Fruit fly (Drosophila melanogaster) whole organism, embryonic: Measurements from ENCODE around the gene Pif1A.

Experiments used
- Aef1 ChIP-seq: fragments of 200-800 bp; sonication (Bioruptor generic); IDR thresholded peaks from 3 replicates; pipeline ENCODE4 v1.3.6; 2022; ENCODE audit warnings: missing biosample characterization, missing genetic modification characterization
- B-H2 ChIP-seq: fragments of 200-800 bp; sonication (Bioruptor generic); optimal IDR thresholded peaks from 2 replicates; lab custom pipeline; 2018; ENCODE audit warnings: missing biosample characterization, mild to moderate bottlenecking, missing genetic modification characterization
- Bgb ChIP-seq: fragments of 200-800 bp; sonication (Bioruptor generic); IDR thresholded peaks from 2 replicates; pipeline ENCODE4 v1.3.6; 2022; ENCODE audit warnings: missing biosample characterization, missing genetic modification characterization; ENCODE audit not compliant: partially characterized antibody
- C15 ChIP-seq: fragments of 200-800 bp; sonication (Bioruptor generic); IDR thresholded peaks from 3 replicates; pipeline ENCODE4 v1.3.6; 2022; ENCODE audit warnings: missing biosample characterization, missing genetic modification characterization
- CG10654 ChIP-seq: fragments of 200-800 bp; sonication (Bioruptor generic); optimal IDR thresholded peaks from 2 replicates; lab custom pipeline; 2016; ENCODE audit warnings: missing biosample characterization, missing genetic modification characterization
- CG12219 ChIP-seq: fragments of 200-800 bp; sonication (Bioruptor generic); optimal IDR thresholded peaks from 3 replicates; lab custom pipeline; 2018; ENCODE audit warnings: missing biosample characterization, mild to moderate bottlenecking, missing genetic modification characterization
- CG13287 ChIP-seq: fragments of 200-800 bp; sonication (Bioruptor generic); IDR thresholded peaks from 2 replicates; pipeline ENCODE4 v1.3.6; 2022; ENCODE audit warnings: missing biosample characterization, missing genetic modification characterization; ENCODE audit not compliant: partially characterized antibody
- CG15011 ChIP-seq: fragments of 200-800 bp; sonication (Bioruptor generic); optimal IDR thresholded peaks from 3 replicates; lab custom pipeline; 2018; ENCODE audit warnings: missing biosample characterization, mild to moderate bottlenecking, missing genetic modification characterization
- CG15479 ChIP-seq: fragments of 200-800 bp; sonication (Bioruptor generic); optimal IDR thresholded peaks from 3 replicates; lab custom pipeline; 2019; ENCODE audit warnings: missing biosample characterization, mild to moderate bottlenecking, missing genetic modification characterization, moderate library complexity
- CG16779 ChIP-seq: fragments of 200-800 bp; sonication (Bioruptor generic); IDR thresholded peaks from 2 replicates; pipeline ENCODE4 v1.3.6; 2022; ENCODE audit warnings: missing biosample characterization, missing genetic modification characterization
- CG16863 ChIP-seq: fragments of 200-800 bp; sonication (Bioruptor generic); optimal IDR thresholded peaks from 3 replicates; lab custom pipeline; 2016; ENCODE audit warnings: missing biosample characterization, missing genetic modification characterization
- CG17328 ChIP-seq: fragments of 200-800 bp; sonication (Bioruptor generic); IDR thresholded peaks from 2 replicates; pipeline ENCODE4 v1.3.6; 2022; ENCODE audit warnings: missing biosample characterization, missing genetic modification characterization
- CG18764 ChIP-seq: fragments of 200-800 bp; sonication (Bioruptor generic); optimal IDR thresholded peaks from 3 replicates; lab custom pipeline; 2016; ENCODE audit warnings: missing biosample characterization, missing genetic modification characterization
- CG2199 ChIP-seq: fragments of 200-800 bp; sonication (Bioruptor generic); IDR thresholded peaks from 3 replicates; pipeline ENCODE4 v1.3.6; 2022; ENCODE audit warnings: missing biosample characterization, missing genetic modification characterization
- CG32767 ChIP-seq: fragments of 200-800 bp; sonication (Bioruptor generic); IDR thresholded peaks from 2 replicates; pipeline ENCODE4 v1.3.6; 2022; ENCODE audit warnings: missing biosample characterization, missing genetic modification characterization
- CG3281 ChIP-seq: fragments of 200-800 bp; sonication (Bioruptor generic); optimal IDR thresholded peaks from 3 replicates; lab custom pipeline; 2017; ENCODE audit warnings: missing biosample characterization, mild to moderate bottlenecking, missing genetic modification characterization
- CG3995 ChIP-seq: fragments of 200-800 bp; sonication (Bioruptor generic); optimal IDR thresholded peaks from 3 replicates; lab custom pipeline; 2016; ENCODE audit warnings: missing biosample characterization, missing genetic modification characterization
- CG6175 ChIP-seq: fragments of 200-800 bp; sonication (Bioruptor generic); IDR thresholded peaks from 3 replicates; pipeline ENCODE4 v1.3.6; 2022; ENCODE audit warnings: missing biosample characterization, missing genetic modification characterization
- CG7271 ChIP-seq: fragments of 200-800 bp; sonication (Bioruptor generic); optimal IDR thresholded peaks from 2 replicates; lab custom pipeline; 2018; ENCODE audit warnings: missing biosample characterization, mild to moderate bottlenecking, missing genetic modification characterization, moderate library complexity
- CG7357 ChIP-seq: fragments of 200-800 bp; sonication (Bioruptor generic); IDR thresholded peaks from 3 replicates; pipeline ENCODE4 v1.3.6; 2022; ENCODE audit warnings: missing biosample characterization, missing genetic modification characterization
- CG7556 ChIP-seq: fragments of 200-800 bp; sonication (Bioruptor generic); optimal IDR thresholded peaks from 2 replicates; lab custom pipeline; 2017; ENCODE audit warnings: missing biosample characterization, mild to moderate bottlenecking, missing genetic modification characterization
- CG9817 ChIP-seq: fragments of 200-800 bp; sonication (Bioruptor generic); optimal IDR thresholded peaks from 2 replicates; lab custom pipeline; 2018; ENCODE audit warnings: missing biosample characterization, mild to moderate bottlenecking, missing genetic modification characterization, moderate library complexity
- CoRest ChIP-seq: fragments of 200-800 bp; sonication (Bioruptor generic); optimal IDR thresholded peaks from 3 replicates; lab custom pipeline; 2018; ENCODE audit warnings: missing biosample characterization, mild to moderate bottlenecking, missing genetic modification characterization, moderate library complexity
- Dip2 ChIP-seq: fragments of 200-800 bp; sonication (Bioruptor generic); IDR thresholded peaks from 2 replicates; pipeline ENCODE4 v1.3.6; 2022; ENCODE audit warnings: missing biosample characterization, missing genetic modification characterization
- Ets65A ChIP-seq: fragments of 200-800 bp; sonication (Bioruptor generic); peaks from one replicate; lab custom pipeline; 2016; ENCODE audit warnings: missing biosample characterization, missing genetic modification characterization
- Fer1 ChIP-seq: fragments of 200-800 bp; sonication (Bioruptor generic); optimal IDR thresholded peaks from 2 replicates; lab custom pipeline; 2017; ENCODE audit warnings: missing biosample characterization, mild to moderate bottlenecking, missing genetic modification characterization
- Gug ChIP-seq: fragments of 200-800 bp; sonication (Bioruptor generic); IDR thresholded peaks from 4 replicates; pipeline ENCODE4 v1.3.6; 2022; ENCODE audit warnings: missing biosample characterization, missing genetic modification characterization
- MESR4 ChIP-seq: fragments of 200-800 bp; sonication (Bioruptor generic); optimal IDR thresholded peaks from 2 replicates; lab custom pipeline; 2018; ENCODE audit warnings: missing biosample characterization, mild to moderate bottlenecking, missing genetic modification characterization, moderate library complexity
- NC2α ChIP-seq: fragments of 200-800 bp; sonication (Bioruptor generic); optimal IDR thresholded peaks from 2 replicates; lab custom pipeline; 2016; ENCODE audit warnings: missing biosample characterization, missing genetic modification characterization
- NC2β ChIP-seq: fragments of 200-800 bp; sonication (Bioruptor generic); optimal IDR thresholded peaks from 2 replicates; lab custom pipeline; 2016; ENCODE audit warnings: missing biosample characterization, missing genetic modification characterization
- NFAT ChIP-seq: fragments of 200-800 bp; sonication (Bioruptor generic); IDR thresholded peaks from 2 replicates; pipeline ENCODE4 v1.3.6; 2022; ENCODE audit warnings: missing biosample characterization, missing genetic modification characterization
- Oaz ChIP-seq: fragments of 200-800 bp; sonication (Bioruptor generic); IDR thresholded peaks from 2 replicates; pipeline ENCODE4 v1.3.6; 2022; ENCODE audit warnings: missing biosample characterization, missing genetic modification characterization
- Sin3A ChIP-seq: fragments of >200 bp; optimal IDR thresholded peaks from 2 replicates; lab custom pipeline; 2018
- ase ChIP-seq: fragments of 200-800 bp; sonication (Bioruptor generic); IDR thresholded peaks from 3 replicates; pipeline ENCODE4 v1.3.6; 2022; ENCODE audit warnings: missing biosample characterization, missing genetic modification characterization
- corto ChIP-seq: fragments of 200-800 bp; sonication (Bioruptor generic); optimal IDR thresholded peaks from 2 replicates; lab custom pipeline; 2016; ENCODE audit warnings: missing biosample characterization, mild to moderate bottlenecking, missing genetic modification characterization, moderate library complexity
- ems ChIP-seq: fragments of 200-800 bp; sonication (Bioruptor generic); optimal IDR thresholded peaks from 3 replicates; lab custom pipeline; 2016; ENCODE audit warnings: missing biosample characterization, missing genetic modification characterization
- esg ChIP-seq: fragments of 200-800 bp; sonication (Bioruptor generic); conservative IDR thresholded peaks from 2 replicates; pipeline ENCODE4 v1.3.6; 2022; ENCODE audit warnings: missing biosample characterization, missing genetic modification characterization
- eve ChIP-seq, 2 experiments: fragments of >200 bp; optimal IDR thresholded peaks; 2 replicates each; lab custom pipeline; 2017; ENCODE audit warnings: missing biosample characterization in 2 of 2, missing genetic modification characterization in 2 of 2
- fd102C ChIP-seq: fragments of 200-800 bp; sonication (Bioruptor generic); optimal IDR thresholded peaks from 2 replicates; lab custom pipeline; 2018; ENCODE audit warnings: missing biosample characterization, mild to moderate bottlenecking, missing genetic modification characterization, moderate library complexity
- gce ChIP-seq: fragments of 200-800 bp; sonication (Bioruptor generic); IDR thresholded peaks from 3 replicates; pipeline ENCODE4 v1.3.6; 2022; ENCODE audit warnings: missing biosample characterization, missing genetic modification characterization
- gem ChIP-seq: fragments of 200-800 bp; sonication (Bioruptor generic); optimal IDR thresholded peaks from 2 replicates; lab custom pipeline; 2019; ENCODE audit warnings: missing biosample characterization, mild to moderate bottlenecking, missing genetic modification characterization, moderate library complexity
- hb ChIP-seq: fragments of 200-800 bp; sonication (Bioruptor generic); IDR thresholded peaks from 3 replicates; pipeline ENCODE4 v1.3.6; 2022; ENCODE audit warnings: missing biosample characterization, missing genetic modification characterization; ENCODE audit not compliant: partially characterized antibody
- jigr1 ChIP-seq: fragments of 200-800 bp; sonication (Bioruptor generic); IDR thresholded peaks from 3 replicates; pipeline ENCODE4 v1.3.6; 2022; ENCODE audit warnings: missing biosample characterization, missing genetic modification characterization
- jing ChIP-seq: fragments of 200-800 bp; sonication (Bioruptor generic); optimal IDR thresholded peaks from 2 replicates; lab custom pipeline; 2018; ENCODE audit warnings: missing biosample characterization, mild to moderate bottlenecking, missing genetic modification characterization
- nau ChIP-seq: fragments of 200-800 bp; sonication (Bioruptor generic); optimal IDR thresholded peaks from 3 replicates; lab custom pipeline; 2017; ENCODE audit warnings: missing biosample characterization, mild to moderate bottlenecking, missing genetic modification characterization, missing genetic modification reagents
- nerfin-1 ChIP-seq: fragments of 200-800 bp; sonication (Bioruptor generic); optimal IDR thresholded peaks from 3 replicates; lab custom pipeline; 2019; ENCODE audit warnings: missing biosample characterization, mild to moderate bottlenecking, missing genetic modification characterization, moderate library complexity
- pfk ChIP-seq: fragments of 200-800 bp; sonication (Bioruptor generic); optimal IDR thresholded peaks from 2 replicates; lab custom pipeline; 2018; ENCODE audit warnings: missing biosample characterization, mild to moderate bottlenecking, missing genetic modification characterization, moderate library complexity
- sima ChIP-seq: fragments of 200-800 bp; sonication (Bioruptor generic); optimal IDR thresholded peaks from 2 replicates; lab custom pipeline; 2016; ENCODE audit warnings: missing biosample characterization, missing genetic modification characterization
- unc-4 ChIP-seq: fragments of 200-800 bp; sonication (Bioruptor generic); IDR thresholded peaks from 2 replicates; pipeline ENCODE4 v1.3.6; 2022; ENCODE audit warnings: missing biosample characterization, missing genetic modification characterization; ENCODE audit not compliant: partially characterized antibody
- z ChIP-seq: fragments of 200-800 bp; sonication (Bioruptor generic); IDR thresholded peaks from 3 replicates; pipeline ENCODE4 v1.3.6; 2022; ENCODE audit warnings: missing biosample characterization, missing genetic modification characterization
- zfh1 ChIP-seq: fragments of 200-800 bp; sonication (Bioruptor generic); IDR thresholded peaks from 3 replicates; pipeline ENCODE4 v1.3.6; 2022; ENCODE audit warnings: missing biosample characterization, missing genetic modification characterization

Gene Pif1A

DNA sequence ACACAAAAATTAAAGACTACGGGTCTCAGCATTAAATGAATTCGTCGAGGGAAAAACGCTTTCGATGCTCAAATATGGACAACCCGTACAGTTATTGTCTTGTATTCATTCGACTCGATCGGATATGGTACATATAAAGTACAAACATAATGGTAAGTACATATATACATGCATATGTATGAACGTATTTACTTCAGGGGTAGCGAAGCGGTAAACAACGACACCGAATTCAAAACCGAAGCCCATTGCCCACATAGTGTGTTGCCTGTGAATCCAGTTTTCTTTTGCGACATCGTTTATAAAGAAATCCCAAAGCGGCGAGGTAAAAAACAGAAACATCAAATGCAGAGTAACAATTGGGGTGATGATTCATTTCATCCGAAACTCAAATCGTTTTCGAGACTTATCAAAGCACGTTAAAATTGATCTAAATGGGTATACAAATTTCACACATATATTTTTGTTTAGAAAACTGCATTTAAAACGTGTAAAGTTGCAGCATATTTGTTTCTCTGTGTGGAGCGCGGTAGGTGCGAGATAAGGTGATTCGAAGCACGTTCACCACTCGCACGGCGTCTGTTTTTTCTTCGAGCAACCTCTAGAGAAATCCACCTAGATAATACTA is 11.5 kb upstream of the Pif1A start (continued):
- no peak for TF ChIP-seq nerfin-1 (tag; lab: Kevin White, UChicago)
- TF ChIP-seq CoRest (tag; lab: Kevin White, UChicago) = peak; percentile 21
- TF ChIP-seq CG17328 (GFP tag; lab: Robert Waterston, UW) = no peak
- peak; percentile 47; the same call in 2 of the 3 replicates for TF ChIP-seq Aef1
- no peak for TF ChIP-seq ems (GFP tag; lab: Kevin White, UChicago)
- 0 out of 3 replicates have a peak, but pooled peaks have one; percentile 10 for TF ChIP-seq gce
- 0 out of 2 replicates have a peak, but pooled peaks have one; percentile 47 for TF ChIP-seq Oaz (GFP tag; lab: Robert Waterston, UW)
- no peak for TF ChIP-seq NC2α
- TF ChIP-seq corto (GFP tag; lab: Kevin White, UChicago) = no peak
- TF ChIP-seq CG7357 (GFP tag; lab: Robert Waterston, UW) = 0 out of 3 replicates have a peak, but pooled peaks have one; percentile 40
- TF ChIP-seq Dip2 (GFP tag; lab: Robert Waterston, UW) = no peak
- no peak for TF ChIP-seq Sin3A (lab: Kevin White, UChicago)
- TF ChIP-seq C15 (GFP tag; lab: Robert Waterston, UW) = no peak
- no peak for TF ChIP-seq Bgb (GFP tag; lab: Robert Waterston, UW)
- no peak for TF ChIP-seq jigr1 (GFP tag; lab: Robert Waterston, UW)
- TF ChIP-seq gem (tag; lab: Kevin White, UChicago) = peak; percentile 66
- TF ChIP-seq z = no peak
- no peak for TF ChIP-seq MESR4 (GFP tag; lab: Kevin White, UChicago)
- no peak for TF ChIP-seq CG6175 (GFP tag; lab: Robert Waterston, UW)
- TF ChIP-seq CG15479 (GFP tag; lab: Kevin White, UChicago) = no peak
- no peak for TF ChIP-seq fd102C (GFP tag; lab: Kevin White, UChicago)
- TF ChIP-seq CG12219 (GFP tag; lab: Kevin White, UChicago) = peak; percentile 36
- TF ChIP-seq esg (GFP tag; lab: Robert Waterston, UW) = peak; percentile 32; the same call in 1 of the 2 replicates
- peak; percentile 34 for TF ChIP-seq pfk (GFP tag; lab: Kevin White, UChicago)
- TF ChIP-seq NFAT (GFP tag; lab: Robert Waterston, UW) = peak; percentile 60
- peak; percentile 43 for TF ChIP-seq nau (GFP tag; lab: Kevin White, UChicago)
- TF ChIP-seq hb (GFP tag; lab: Robert Waterston, UW) = no peak
- no peak for TF ChIP-seq CG10654 (GFP tag; lab: Kevin White, UChicago)
- TF ChIP-seq CG32767 = peak; percentile 61; the same call in 1 of the 2 replicates
- TF ChIP-seq CG2199 (GFP tag; lab: Robert Waterston, UW) = peak; percentile 85
- TF ChIP-seq Ets65A (GFP tag; lab: Kevin White, UChicago) = no peak
- TF ChIP-seq CG3281 (GFP tag; lab: Kevin White, UChicago) = no peak
- TF ChIP-seq Fer1 (GFP tag; lab: Kevin White, UChicago) = no peak
- TF ChIP-seq zfh1 (GFP tag; lab: Robert Waterston, UW) = peak; percentile 57; the same call in 2 of the 3 replicates
- peak; percentile 39; the same call in 2 of the 4 replicates for TF ChIP-seq Gug (GFP tag; lab: Robert Waterston, UW)
- TF ChIP-seq CG18764 (GFP tag; lab: Kevin White, UChicago) = peak; percentile 10
- no peak for TF ChIP-seq sima
- peak; percentile 47 for TF ChIP-seq CG16863 (GFP tag; lab: Kevin White, UChicago)
- no peak for TF ChIP-seq unc-4 (GFP tag; lab: Robert Waterston, UW)
- TF ChIP-seq eve (GFP tag; optimal IDR thresholded peaks at IDR 0.05; lab: Kevin White, UChicago) = peak in 1 of 2 experiments; percentile 83
- TF ChIP-seq CG7271 (tag; lab: Kevin White, UChicago) = no peak
- no peak for TF ChIP-seq NC2β (GFP tag; lab: Kevin White, UChicago)
- no peak for TF ChIP-seq CG7556
- TF ChIP-seq CG3995 (GFP tag; lab: Kevin White, UChicago) = no peak
- TF ChIP-seq CG16779 = no peak
- no peak for TF ChIP-seq CG13287 (GFP tag; lab: Robert Waterston, UW)
- TF ChIP-seq CG15011 (GFP tag; lab: Kevin White, UChicago) = no peak
- TF ChIP-seq B-H2 (GFP tag; lab: Kevin White, UChicago) = no peak
- peak; percentile 27 for TF ChIP-seq jing (GFP tag; lab: Kevin White, UChicago)
- peak; percentile 56; the same call in 1 of the 3 replicates for TF ChIP-seq ase (GFP tag; lab: Robert Waterston, UW)
- TF ChIP-seq CG9817 (tag; lab: Kevin White, UChicago) = no peak
